Fruit fly (Drosophila melanogaster) whole organism, embryonic: Measurements from ENCODE around the gene CG5068.

ENCODE experiments used
- Asciz ChIP-seq: fragments of 200-800 bp; sonication (Bioruptor generic); optimal IDR thresholded peaks from 2 replicates; lab custom pipeline; 2017; ENCODE audit warnings: missing biosample characterization, mild to moderate bottlenecking, missing genetic modification characterization, missing genetic modification reagents
- B-H2 ChIP-seq: fragments of 200-800 bp; sonication (Bioruptor generic); optimal IDR thresholded peaks from 2 replicates; lab custom pipeline; 2018; ENCODE audit warnings: missing biosample characterization, mild to moderate bottlenecking, missing genetic modification characterization
- Bteb2 ChIP-seq: fragments of 200-800 bp; sonication (Bioruptor generic); optimal IDR thresholded peaks from 2 replicates; lab custom pipeline; 2016; ENCODE audit warnings: missing biosample characterization, missing genetic modification characterization
- CG10543 ChIP-seq: fragments of 200-800 bp; sonication (Bioruptor generic); optimal IDR thresholded peaks from 3 replicates; lab custom pipeline; 2017; ENCODE audit warnings: missing biosample characterization, mild to moderate bottlenecking, missing genetic modification characterization, moderate library complexity
- CG11398 ChIP-seq: fragments of 200-800 bp; sonication (Bioruptor generic); optimal IDR thresholded peaks from 2 replicates; lab custom pipeline; 2016; ENCODE audit warnings: missing biosample characterization, missing genetic modification characterization
- CG11723 ChIP-seq: fragments of 200-800 bp; sonication (Bioruptor generic); optimal IDR thresholded peaks from 2 replicates; lab custom pipeline; 2017; ENCODE audit warnings: missing biosample characterization, mild to moderate bottlenecking, missing genetic modification characterization
- CG1233 ChIP-seq: fragments of 200-800 bp; sonication (Bioruptor generic); optimal IDR thresholded peaks from 4 replicates; lab custom pipeline; 2018; ENCODE audit warnings: missing biosample characterization, mild to moderate bottlenecking, missing genetic modification characterization
- CG12659 ChIP-seq: fragments of 200-800 bp; sonication (Bioruptor generic); optimal IDR thresholded peaks from 3 replicates; lab custom pipeline; 2017; ENCODE audit warnings: mild to moderate bottlenecking, missing biosample characterization, missing genetic modification reagents, missing genetic modification characterization
- CG14965 ChIP-seq: fragments of 200-800 bp; sonication (Bioruptor generic); optimal IDR thresholded peaks from 2 replicates; lab custom pipeline; 2016; ENCODE audit warnings: missing biosample characterization, missing genetic modification characterization, borderline replicate concordance
- CG1603 ChIP-seq: fragments of 200-800 bp; sonication (Bioruptor generic); optimal IDR thresholded peaks from 2 replicates; lab custom pipeline; 2019; ENCODE audit warnings: missing biosample characterization, mild to moderate bottlenecking, missing genetic modification characterization, moderate library complexity
- CG17359 ChIP-seq: fragments of 200-800 bp; sonication (Bioruptor generic); optimal IDR thresholded peaks from 3 replicates; lab custom pipeline; 2018; ENCODE audit warnings: missing biosample characterization, mild to moderate bottlenecking, missing genetic modification characterization, moderate library complexity
- CG17361 ChIP-seq: fragments of 200-800 bp; sonication (Bioruptor generic); IDR thresholded peaks from 3 replicates; pipeline ENCODE4 v1.3.6; 2022; ENCODE audit warnings: missing biosample characterization, missing genetic modification characterization
- CG18262 ChIP-seq: fragments of 200-800 bp; optimal IDR thresholded peaks from 3 replicates; lab custom pipeline; 2019; ENCODE audit warnings: missing biosample characterization, mild to moderate bottlenecking, missing genetic modification characterization, moderate library complexity
- CG30403 ChIP-seq: fragments of 200-800 bp; sonication (Bioruptor generic); optimal IDR thresholded peaks from 3 replicates; lab custom pipeline; 2016; ENCODE audit warnings: missing biosample characterization, missing genetic modification characterization
- CG32772 ChIP-seq: fragments of 200-800 bp; sonication (Bioruptor generic); IDR thresholded peaks from 2 replicates; pipeline ENCODE4 v1.3.6; 2022; ENCODE audit warnings: missing biosample characterization, missing genetic modification characterization
- CG3847 ChIP-seq: fragments of 200-800 bp; sonication (Bioruptor generic); IDR thresholded peaks from 2 replicates; pipeline ENCODE4 v1.3.6; 2022; ENCODE audit warnings: missing biosample characterization, missing genetic modification characterization
- CG3995 ChIP-seq: fragments of 200-800 bp; sonication (Bioruptor generic); optimal IDR thresholded peaks from 3 replicates; lab custom pipeline; 2016; ENCODE audit warnings: missing biosample characterization, missing genetic modification characterization
- CG6791 ChIP-seq: fragments of 200-800 bp; sonication (Bioruptor generic); IDR thresholded peaks from 3 replicates; pipeline ENCODE4 v1.3.6; 2022; ENCODE audit warnings: missing biosample characterization, missing genetic modification characterization; ENCODE audit not compliant: partially characterized antibody
- CG7839 ChIP-seq: fragments of 200-800 bp; sonication (Bioruptor generic); optimal IDR thresholded peaks from 3 replicates; lab custom pipeline; 2018; ENCODE audit warnings: missing biosample characterization, mild to moderate bottlenecking, missing genetic modification characterization, moderate library complexity
- CG7987 ChIP-seq: fragments of 200-800 bp; sonication (Bioruptor generic); optimal IDR thresholded peaks from 2 replicates; lab custom pipeline; 2018; ENCODE audit warnings: missing biosample characterization, mild to moderate bottlenecking, missing genetic modification characterization, moderate library complexity
- CG9215 ChIP-seq: fragments of 200-800 bp; sonication (Bioruptor generic); IDR thresholded peaks from 2 replicates; pipeline ENCODE4 v1.3.6; 2022; ENCODE audit warnings: missing biosample characterization, missing genetic modification characterization
- CG9609 ChIP-seq: fragments of 200-800 bp; sonication (Bioruptor generic); optimal IDR thresholded peaks from 3 replicates; lab custom pipeline; 2016; ENCODE audit warnings: missing biosample characterization, missing genetic modification characterization
- CG9817 ChIP-seq: fragments of 200-800 bp; sonication (Bioruptor generic); optimal IDR thresholded peaks from 2 replicates; lab custom pipeline; 2018; ENCODE audit warnings: missing biosample characterization, mild to moderate bottlenecking, missing genetic modification characterization, moderate library complexity
- Drgx ChIP-seq: fragments of 200-800 bp; sonication (Bioruptor generic); IDR thresholded peaks from 2 replicates; pipeline ENCODE4 v1.3.6; 2022; ENCODE audit warnings: missing biosample characterization, missing genetic modification characterization
- Hey ChIP-seq: fragments of 200-800 bp; sonication (Bioruptor generic); optimal IDR thresholded peaks from 3 replicates; lab custom pipeline; 2018; ENCODE audit warnings: missing biosample characterization, mild to moderate bottlenecking, missing genetic modification characterization
- HmgZ ChIP-seq: fragments of 200-800 bp; sonication (Bioruptor generic); optimal IDR thresholded peaks from 2 replicates; lab custom pipeline; 2018; ENCODE audit warnings: missing biosample characterization, mild to moderate bottlenecking, missing genetic modification characterization
- Nf-YC ChIP-seq: fragments of 200-800 bp; optimal IDR thresholded peaks from 3 replicates; lab custom pipeline; 2019; ENCODE audit warnings: missing biosample characterization, mild to moderate bottlenecking, missing genetic modification characterization, moderate library complexity
- Oli ChIP-seq: fragments of 200-800 bp; sonication (Bioruptor generic); optimal IDR thresholded peaks from 2 replicates; lab custom pipeline; 2018; ENCODE audit warnings: missing biosample characterization, mild to moderate bottlenecking, missing genetic modification characterization, moderate library complexity
- TFAM ChIP-seq: fragments of 200-800 bp; sonication (Bioruptor generic); optimal IDR thresholded peaks from 2 replicates; lab custom pipeline; 2017; ENCODE audit warnings: missing biosample characterization, missing genetic modification characterization, inconsistent platforms
- Tbp ChIP-seq: fragments of >200 bp; optimal IDR thresholded peaks from 2 replicates; lab custom pipeline; 2018; ENCODE audit warnings: missing biosample characterization, missing genetic modification characterization
- abd-A ChIP-seq: fragments of 200-800 bp; sonication (Bioruptor generic); optimal IDR thresholded peaks from 3 replicates; lab custom pipeline; 2019; ENCODE audit warnings: missing biosample characterization, mild to moderate bottlenecking, missing genetic modification characterization, moderate library complexity
- bab2 ChIP-seq: fragments of 200-800 bp; sonication (Bioruptor generic); optimal IDR thresholded peaks from 2 replicates; lab custom pipeline; 2016; ENCODE audit warnings: missing biosample characterization, missing genetic modification characterization
- cg ChIP-seq: fragments of 200-800 bp; sonication (Bioruptor generic); optimal IDR thresholded peaks from 3 replicates; lab custom pipeline; 2019; ENCODE audit warnings: missing biosample characterization, mild to moderate bottlenecking, missing genetic modification characterization, moderate library complexity
- da ChIP-seq: fragments of 200-800 bp; sonication (Bioruptor generic); optimal IDR thresholded peaks from 2 replicates; lab custom pipeline; 2016; ENCODE audit warnings: missing biosample characterization, missing genetic modification characterization
- dm ChIP-seq: fragments of 200-800 bp; sonication (Bioruptor generic); optimal IDR thresholded peaks from 3 replicates; lab custom pipeline; 2016; ENCODE audit warnings: missing biosample characterization, missing genetic modification characterization
- eve ChIP-seq, 2 experiments: fragments of >200 bp; optimal IDR thresholded peaks; 2 replicates each; lab custom pipeline; 2017; ENCODE audit warnings: missing biosample characterization in 2 of 2, missing genetic modification characterization in 2 of 2
- ewg ChIP-seq: fragments of 200-800 bp; sonication (Bioruptor generic); optimal IDR thresholded peaks from 3 replicates; lab custom pipeline; 2017; ENCODE audit warnings: mild to moderate bottlenecking, missing biosample characterization, missing genetic modification reagents, missing genetic modification characterization
- gem ChIP-seq: fragments of 200-800 bp; sonication (Bioruptor generic); optimal IDR thresholded peaks from 2 replicates; lab custom pipeline; 2019; ENCODE audit warnings: missing biosample characterization, mild to moderate bottlenecking, missing genetic modification characterization, moderate library complexity
- gfzf ChIP-seq: fragments of 200-800 bp; sonication (Bioruptor generic); optimal IDR thresholded peaks from 2 replicates; lab custom pipeline; 2016; ENCODE audit warnings: missing biosample characterization, mild to moderate bottlenecking, missing genetic modification characterization, moderate library complexity
- her ChIP-seq: fragments of 200-800 bp; sonication (Bioruptor generic); optimal IDR thresholded peaks from 2 replicates; lab custom pipeline; 2016; ENCODE audit warnings: missing biosample characterization, missing genetic modification characterization
- kah ChIP-seq: fragments of 200-800 bp; sonication (Bioruptor generic); optimal IDR thresholded peaks from 2 replicates; lab custom pipeline; 2018; ENCODE audit warnings: missing biosample characterization, mild to moderate bottlenecking, missing genetic modification characterization
- pita ChIP-seq: fragments of 200-800 bp; sonication (Bioruptor generic); optimal IDR thresholded peaks from 2 replicates; lab custom pipeline; 2017; ENCODE audit warnings: missing biosample characterization, mild to moderate bottlenecking, missing genetic modification characterization
- row ChIP-seq: fragments of 200-800 bp; sonication (Bioruptor generic); IDR thresholded peaks from 3 replicates; pipeline ENCODE4 v1.3.6; 2022; ENCODE audit warnings: missing biosample characterization, missing genetic modification characterization
- scrt ChIP-seq: fragments of 200-800 bp; sonication (Bioruptor generic); optimal IDR thresholded peaks from 2 replicates; lab custom pipeline; 2018; ENCODE audit warnings: missing biosample characterization, mild to moderate bottlenecking, missing genetic modification characterization, moderate library complexity
- seq ChIP-seq: fragments of 200-800 bp; sonication (Bioruptor generic); IDR thresholded peaks from 2 replicates; pipeline ENCODE4 v1.3.6; 2022; ENCODE audit warnings: missing biosample characterization, missing genetic modification characterization
- sna ChIP-seq: fragments of 200-800 bp; sonication (Bioruptor generic); IDR thresholded peaks from 2 replicates; pipeline ENCODE4 v1.3.6; 2022; ENCODE audit warnings: missing biosample characterization, missing genetic modification characterization; ENCODE audit not compliant: partially characterized antibody
- sug ChIP-seq: fragments of 200-800 bp; optimal IDR thresholded peaks from 2 replicates; lab custom pipeline; 2019; ENCODE audit warnings: missing biosample characterization, mild to moderate bottlenecking, missing genetic modification characterization, moderate library complexity
- ttk ChIP-seq: fragments of 200-800 bp; sonication (Bioruptor generic); IDR thresholded peaks from 2 replicates; pipeline ENCODE4 v2.1.2; 2022; ENCODE audit warnings: missing biosample characterization, missing genetic modification characterization

CG5068 gene

DNA sequence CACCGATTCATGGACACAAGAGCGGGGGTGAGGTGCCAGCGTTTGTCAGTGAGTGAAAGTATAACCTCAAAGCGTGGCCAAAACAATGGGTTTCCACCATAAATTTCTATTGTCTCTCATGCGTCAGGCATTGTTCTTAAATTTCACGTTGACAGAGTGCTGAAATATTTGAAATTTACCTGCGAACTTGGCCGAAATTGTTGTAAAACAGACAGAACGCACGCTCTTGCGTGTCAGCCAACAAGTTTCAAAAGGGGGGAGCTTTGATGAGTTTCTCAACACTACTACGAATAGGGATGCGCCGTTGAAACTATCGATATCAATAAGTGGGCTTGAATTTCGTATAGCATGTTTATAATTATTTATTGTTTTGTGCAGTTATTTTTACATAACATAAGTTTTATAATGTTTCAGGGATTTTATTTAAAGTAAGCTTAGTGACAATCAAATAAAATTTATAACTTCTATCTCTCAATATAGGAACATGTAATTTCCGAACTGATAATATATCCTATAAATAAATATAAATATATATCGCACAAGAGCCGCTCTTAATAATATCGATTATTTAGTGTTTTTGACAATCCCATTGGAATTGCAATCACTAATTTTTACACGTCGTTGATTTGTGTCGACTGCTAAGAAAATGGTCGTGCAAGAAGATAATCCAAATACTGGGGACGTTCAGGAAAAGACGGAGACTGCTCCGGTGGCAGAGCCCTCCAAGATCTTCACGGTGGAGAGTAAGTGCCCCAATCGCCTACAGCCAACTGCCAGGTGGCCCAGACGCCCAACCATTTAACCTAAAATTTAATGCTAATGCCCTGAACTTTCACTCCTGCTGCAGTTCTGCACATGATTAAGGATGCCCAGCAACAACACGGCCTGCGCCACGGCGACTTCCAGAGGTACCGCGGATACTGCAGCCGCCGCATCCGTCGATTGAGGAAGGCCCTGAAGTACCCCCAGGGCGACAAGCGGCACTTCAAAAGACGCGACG lies 11.7 kb upstream of the CG5068 start, which contains the start of the genes pix and Srp68 (continued):
- TF ChIP-seq CG10543 (GFP tag; lab: Kevin White, UChicago) (peak; percentile 81), scrt (GFP tag; lab: Kevin White, UChicago) (peak; percentile 48), dm (GFP tag; lab: Kevin White, UChicago) (peak; percentile 81), CG14965 (no peak), CG30403 (GFP tag; lab: Kevin White, UChicago) (peak; percentile 78), her (GFP tag; lab: Kevin White, UChicago) (no peak), Asciz (no peak), CG11398 (GFP tag; lab: Kevin White, UChicago) (no peak), TFAM (GFP tag; lab: Kevin White, UChicago) (no peak), ttk (GFP tag; lab: Robert Waterston, UW) (no peak; the same call in 1 of the 2 replicates), gfzf (GFP tag; lab: Kevin White, UChicago) (no peak), CG9817 (tag; lab: Kevin White, UChicago) (peak; percentile 66), abd-A (tag; lab: Kevin White, UChicago) (no peak), B-H2 (GFP tag; lab: Kevin White, UChicago) (peak; percentile 34), CG17359 (tag; lab: Kevin White, UChicago) (peak; percentile 27), bab2 (GFP tag; lab: Kevin White, UChicago) (peak; percentile 34), CG11723 (no peak), eve (GFP tag; optimal IDR thresholded peaks at IDR 0.05; lab: Kevin White, UChicago) (no peak), pita (GFP tag; lab: Kevin White, UChicago) (no peak), cg (GFP tag; lab: Kevin White, UChicago) (no peak), kah (GFP tag; lab: Kevin White, UChicago) (peak; percentile 26), da (no peak), Bteb2 (peak; percentile 40), sug (peak; percentile 79), CG18262 (peak; percentile 79), Nf-YC (tag; lab: Kevin White, UChicago) (peak; percentile 73), CG3847 (GFP tag; lab: Robert Waterston, UW) (peak; percentile 77), sna (GFP tag; lab: Robert Waterston, UW) (peak; percentile 75), CG17361 (GFP tag; lab: Robert Waterston, UW) (peak; percentile 88), Oli (tag; lab: Kevin White, UChicago) (no peak), CG3995 (GFP tag; lab: Kevin White, UChicago) (peak; percentile 26), Hey (tag; lab: Kevin White, UChicago) (no peak), CG9215 (peak; percentile 73; the same call in 1 of the 2 replicates), Tbp (no peak), CG6791 (GFP tag; lab: Robert Waterston, UW) (0 out of 3 replicates have a peak, but pooled peaks have one; percentile 33), CG1233 (peak; percentile 65), CG9609 (GFP tag; lab: Kevin White, UChicago) (peak; percentile 33), CG32772 (GFP tag; lab: Robert Waterston, UW) (0 out of 2 replicates have a peak, but pooled peaks have one; percentile 14), CG7987 (GFP tag; lab: Kevin White, UChicago) (no peak), HmgZ (tag; lab: Kevin White, UChicago) (peak; percentile 43), Drgx (GFP tag; lab: Robert Waterston, UW) (no peak), CG12659 (GFP tag; lab: Kevin White, UChicago) (peak; percentile 82), CG7839 (tag; lab: Kevin White, UChicago) (peak; percentile 41), row (GFP tag; lab: Robert Waterston, UW) (peak; percentile 94), gem (tag; lab: Kevin White, UChicago) (no peak), seq (GFP tag; lab: Robert Waterston, UW) (no peak), ewg (GFP tag; lab: Kevin White, UChicago) (peak; percentile 63), CG1603 (no peak)
